Fruit fly (Drosophila melanogaster): Measurements from ENCODE around the gene CG43362.
A peak's percentile ranks its signal among the peaks of the same experiment; 100 is the strongest.

The CG43362 gene

DNA sequence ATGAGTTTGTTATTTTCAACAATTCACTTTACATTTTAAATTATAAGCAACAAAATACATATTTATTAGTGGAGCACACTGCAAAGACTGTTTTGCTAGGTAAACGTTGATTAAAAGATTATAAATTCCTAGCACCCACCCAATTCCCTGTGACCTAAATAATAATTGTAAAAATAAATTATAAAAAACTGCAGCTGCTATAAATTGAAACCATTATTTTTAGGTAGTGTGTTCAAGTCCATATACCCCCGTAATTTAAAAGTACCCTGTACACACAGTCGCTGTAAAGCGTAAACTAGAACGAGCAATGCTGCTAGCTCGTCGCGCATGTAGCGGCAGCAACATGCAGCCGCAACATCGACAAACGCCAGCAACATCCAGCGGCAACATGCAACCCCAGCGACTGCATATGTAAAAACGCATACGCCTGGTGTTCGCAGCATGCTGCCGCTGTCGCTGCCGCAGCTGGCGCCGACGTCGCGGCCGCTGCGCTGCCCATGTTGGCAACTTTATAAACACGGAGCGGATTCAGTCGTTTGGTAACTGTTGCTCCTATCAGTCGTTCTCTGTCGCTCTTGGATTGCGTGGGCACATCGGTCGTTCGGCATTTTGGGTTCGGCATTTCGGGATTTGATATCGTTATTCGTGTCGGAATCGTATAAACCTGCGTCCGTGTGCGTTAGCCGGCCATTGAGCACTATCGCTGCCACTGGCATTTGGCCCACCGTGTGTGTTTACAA lies 28.5 kb upstream of the CG43362 start, which contains the start of gene Fas3 (continued):
- TF ChIP-seq Oli (tag; optimal IDR thresholded peaks at IDR 0.05): no peak
- no peak for TF ChIP-seq tgo (GFP tag; IDR thresholded peaks at IDR 0.05)
- TF ChIP-seq Hr3 (GFP tag; optimal IDR thresholded peaks at IDR 0.05): no peak
- TF ChIP-seq Awh (GFP tag; IDR thresholded peaks at IDR 0.05): no peak
- no peak for TF ChIP-seq CG30403 (GFP tag; optimal IDR thresholded peaks at IDR 0.05)
- no peak for TF ChIP-seq pan (optimal IDR thresholded peaks at IDR 0.05)
- TF ChIP-seq pan (GFP tag; optimal IDR thresholded peaks at IDR 0.05 in 1 of 2, IDR thresholded peaks at IDR 0.05 in 1 of 2): peak in 1 of 2 experiments; percentile 29
- no peak for TF ChIP-seq CG10366 (GFP tag; IDR thresholded peaks at IDR 0.05)
- TF ChIP-seq Sin3A (optimal IDR thresholded peaks at IDR 0.05): no peak
- TF ChIP-seq cas (GFP tag; IDR thresholded peaks at IDR 0.05): no peak
- TF ChIP-seq CG10274 (GFP tag; optimal IDR thresholded peaks at IDR 0.05): no peak
- TF ChIP-seq CG14965 (GFP tag; optimal IDR thresholded peaks at IDR 0.05; ENCODE audit: borderline replicate concordance): no peak
- TF ChIP-seq Xrp1 (GFP tag; IDR thresholded peaks at IDR 0.05): no peak
- TF ChIP-seq Max (GFP tag; optimal IDR thresholded peaks at IDR 0.05): no peak
- no peak for TF ChIP-seq Asciz (GFP tag; optimal IDR thresholded peaks at IDR 0.05)
- no peak for TF ChIP-seq pzg (GFP tag; optimal IDR thresholded peaks at IDR 0.05)
- no peak for TF ChIP-seq corto (GFP tag; optimal IDR thresholded peaks at IDR 0.05)
- TF ChIP-seq CG13287 (GFP tag; IDR thresholded peaks at IDR 0.05; ENCODE audit: partially characterized antibody): peak; percentile 51; the same call in 1 of the 2 replicates
- peak; percentile 51; the same call in 1 of the 2 replicates for TF ChIP-seq CG42726 (GFP tag; IDR thresholded peaks at IDR 0.05; ENCODE audit: partially characterized antibody)
- TF ChIP-seq CG10462 (GFP tag; optimal IDR thresholded peaks at IDR 0.05): no peak
- TF ChIP-seq pros (GFP tag; optimal IDR thresholded peaks at IDR 0.05): no peak
- TF ChIP-seq CG12219 (GFP tag; optimal IDR thresholded peaks at IDR 0.05): no peak
- TF ChIP-seq CG8388 (GFP tag; optimal IDR thresholded peaks at IDR 0.05): peak; percentile 21
- TF ChIP-seq CG3838 (GFP tag; optimal IDR thresholded peaks at IDR 0.05): no peak
- no peak for TF ChIP-seq NK7.1 (GFP tag; optimal IDR thresholded peaks at IDR 0.05)
- TF ChIP-seq Hey (tag; optimal IDR thresholded peaks at IDR 0.05): no peak
- no peak for TF ChIP-seq klu (GFP tag; IDR thresholded peaks at IDR 0.05)
- peak; percentile 43 for TF ChIP-seq CG15479 (GFP tag; optimal IDR thresholded peaks at IDR 0.05)
- peak; percentile 1 for TF ChIP-seq CG13624 (GFP tag; optimal IDR thresholded peaks at IDR 0.05)
- peak; percentile 36 for TF ChIP-seq stwl (tag; optimal IDR thresholded peaks at IDR 0.05)
- TF ChIP-seq slp2 (GFP tag; optimal IDR thresholded peaks at IDR 0.05): no peak
- no peak for TF ChIP-seq ems (GFP tag; optimal IDR thresholded peaks at IDR 0.05)
- no peak; the same call in 1 of the 2 replicates for TF ChIP-seq CG17328 (GFP tag; IDR thresholded peaks at IDR 0.05)
- no peak for TF ChIP-seq ranshi (GFP tag; IDR thresholded peaks at IDR 0.05)
- TF ChIP-seq CG16779 (GFP tag; IDR thresholded peaks at IDR 0.05): no peak
- no peak for TF ChIP-seq chif (GFP tag; optimal IDR thresholded peaks at IDR 0.05)
- TF ChIP-seq bsh (GFP tag; optimal IDR thresholded peaks at IDR 0.05): peak; percentile 2 to 51
- TF ChIP-seq ATbp (GFP tag; optimal IDR thresholded peaks at IDR 0.05): no peak
- no peak for TF ChIP-seq CG1233 (GFP tag; optimal IDR thresholded peaks at IDR 0.05)
- TF ChIP-seq sob (GFP tag; IDR thresholded peaks at IDR 0.05): peak; percentile 39; the same call in 1 of the 2 replicates
- no peak for TF ChIP-seq CG3065 (GFP tag; optimal IDR thresholded peaks at IDR 0.05)
- TF ChIP-seq D (optimal IDR thresholded peaks at IDR 0.05): no peak
- TF ChIP-seq D (GFP tag; optimal IDR thresholded peaks at IDR 0.05): peak; percentile 37
- peak; percentile 46; the same call in 2 of the 3 replicates for TF ChIP-seq knrl (GFP tag; IDR thresholded peaks at IDR 0.05; ENCODE audit: partially characterized antibody)
- TF ChIP-seq Ssrp (tag; optimal IDR thresholded peaks at IDR 0.05): peak; percentile 1
- TF ChIP-seq lab (GFP tag; optimal IDR thresholded peaks at IDR 0.05): peak; percentile 58
- peak; percentile 44 for TF ChIP-seq CG4424 (GFP tag; optimal IDR thresholded peaks at IDR 0.05)
- peak; percentile 67 for TF ChIP-seq mirr (GFP tag; optimal IDR thresholded peaks at IDR 0.05)
- TF ChIP-seq CG1603 (tag; optimal IDR thresholded peaks at IDR 0.05): peak; percentile 34
- TF ChIP-seq usp (GFP tag; optimal IDR thresholded peaks at IDR 0.05): no peak
